Fruit fly (Drosophila melanogaster) whole organism, embryonic: ENCODE data around the gene cindr.
A peak's percentile ranks its signal among the peaks of the same experiment; 100 is the strongest.

Experiments
- Blimp-1 ChIP-seq: fragments of 200-800 bp; sonication (Bioruptor generic); optimal IDR thresholded peaks from 3 replicates; lab custom pipeline; 2018; ENCODE audit warnings: missing biosample characterization, missing genetic modification characterization, mild to moderate bottlenecking, moderate library complexity, missing genetic modification reagents
- BtbVII ChIP-seq: fragments of 200-800 bp; sonication (Bioruptor generic); optimal IDR thresholded peaks from 3 replicates; lab custom pipeline; 2017; ENCODE audit warnings: missing biosample characterization, mild to moderate bottlenecking, missing genetic modification characterization
- CG10267 ChIP-seq: fragments of 200-800 bp; sonication (Bioruptor generic); optimal IDR thresholded peaks from 2 replicates; lab custom pipeline; 2018; ENCODE audit warnings: missing biosample characterization, mild to moderate bottlenecking, missing genetic modification characterization, moderate library complexity
- CG10366 ChIP-seq: fragments of 200-800 bp; sonication (Bioruptor generic); IDR thresholded peaks from 2 replicates; pipeline ENCODE4 v1.3.6; 2022; ENCODE audit warnings: missing biosample characterization, missing genetic modification characterization
- CG10959 ChIP-seq: fragments of 200-800 bp; sonication (Bioruptor generic); IDR thresholded peaks from 2 replicates; pipeline ENCODE4 v1.3.6; 2022; ENCODE audit warnings: missing biosample characterization, missing genetic modification characterization
- CG12104 ChIP-seq: fragments of 200-800 bp; sonication (Bioruptor generic); optimal IDR thresholded peaks from 3 replicates; lab custom pipeline; 2016; ENCODE audit warnings: missing biosample characterization, missing genetic modification characterization
- CG14441 ChIP-seq: fragments of 200-800 bp; sonication (Bioruptor generic); IDR thresholded peaks from 2 replicates; pipeline ENCODE4 v1.3.6; 2022; ENCODE audit warnings: missing biosample characterization, missing genetic modification characterization
- CG14965 ChIP-seq: fragments of 200-800 bp; sonication (Bioruptor generic); optimal IDR thresholded peaks from 2 replicates; lab custom pipeline; 2016; ENCODE audit warnings: missing biosample characterization, missing genetic modification characterization, borderline replicate concordance
- CG17385 ChIP-seq: fragments of 200-800 bp; sonication (Bioruptor generic); optimal IDR thresholded peaks from 3 replicates; lab custom pipeline; 2018; ENCODE audit warnings: missing biosample characterization, mild to moderate bottlenecking, missing genetic modification characterization
- CG17829 ChIP-seq: fragments of 200-800 bp; optimal IDR thresholded peaks from 2 replicates; lab custom pipeline; 2019; ENCODE audit warnings: missing biosample characterization, mild to moderate bottlenecking, missing genetic modification characterization, moderate library complexity
- CG42726 ChIP-seq: fragments of 200-800 bp; sonication (Bioruptor generic); IDR thresholded peaks from 2 replicates; pipeline ENCODE4 v1.3.6; 2022; ENCODE audit warnings: missing biosample characterization, missing genetic modification characterization; ENCODE audit not compliant: partially characterized antibody
- CG4854 ChIP-seq: fragments of 200-800 bp; sonication (Bioruptor generic); optimal IDR thresholded peaks from 2 replicates; lab custom pipeline; 2016; ENCODE audit warnings: missing biosample characterization, missing genetic modification characterization, inconsistent platforms
- CG6254 ChIP-seq: fragments of 200-800 bp; sonication (Bioruptor generic); optimal IDR thresholded peaks from 3 replicates; lab custom pipeline; 2017; ENCODE audit warnings: mild to moderate bottlenecking, missing biosample characterization, missing genetic modification reagents, missing genetic modification characterization
- CG7372 ChIP-seq: fragments of 200-800 bp; sonication (Bioruptor generic); IDR thresholded peaks from 2 replicates; pipeline ENCODE4 v1.3.6; 2022; ENCODE audit warnings: missing biosample characterization, missing genetic modification characterization
- CG8388 ChIP-seq: fragments of 200-800 bp; sonication (Bioruptor generic); optimal IDR thresholded peaks from 2 replicates; lab custom pipeline; 2019; ENCODE audit warnings: missing biosample characterization, mild to moderate bottlenecking, missing genetic modification characterization, moderate library complexity
- CkIIα-i1 ChIP-seq: fragments of 200-800 bp; sonication (Bioruptor generic); IDR thresholded peaks from 2 replicates; pipeline ENCODE4 v1.3.6; 2022; ENCODE audit warnings: missing biosample characterization, missing genetic modification characterization
- Dek ChIP-seq: fragments of 200-800 bp; sonication (Bioruptor generic); optimal IDR thresholded peaks from 3 replicates; lab custom pipeline; 2019; ENCODE audit warnings: missing biosample characterization, mild to moderate bottlenecking, missing genetic modification characterization, moderate library complexity
- Ets65A ChIP-seq: fragments of 200-800 bp; sonication (Bioruptor generic); peaks from one replicate; lab custom pipeline; 2016; ENCODE audit warnings: missing biosample characterization, missing genetic modification characterization
- HLH54F ChIP-seq: fragments of 200-800 bp; sonication (Bioruptor generic); optimal IDR thresholded peaks from 3 replicates; lab custom pipeline; 2016; ENCODE audit warnings: missing biosample characterization, missing genetic modification characterization
- HLHmδ ChIP-seq: fragments of 200-800 bp; sonication (Bioruptor generic); optimal IDR thresholded peaks from 2 replicates; lab custom pipeline; 2018; ENCODE audit warnings: missing biosample characterization, mild to moderate bottlenecking, missing genetic modification characterization, moderate library complexity
- MTF-1 ChIP-seq: fragments of 200-800 bp; sonication (Bioruptor generic); optimal IDR thresholded peaks from 2 replicates; lab custom pipeline; 2018; ENCODE audit warnings: missing biosample characterization, mild to moderate bottlenecking, missing genetic modification characterization, borderline replicate concordance
- Mes4 ChIP-seq: fragments of 200-800 bp; sonication (Bioruptor generic); optimal IDR thresholded peaks from 2 replicates; lab custom pipeline; 2016; ENCODE audit warnings: missing biosample characterization, missing genetic modification characterization
- Rfx ChIP-seq: fragments of 200-800 bp; sonication (Bioruptor generic); IDR thresholded peaks from 2 replicates; pipeline ENCODE4 v1.3.6; 2022; ENCODE audit warnings: missing biosample characterization, missing genetic modification characterization
- Six4 ChIP-seq: fragments of 200-800 bp; sonication (Bioruptor generic); optimal IDR thresholded peaks from 2 replicates; lab custom pipeline; 2016; ENCODE audit warnings: missing biosample characterization, missing genetic modification characterization
- Xrp1 ChIP-seq: fragments of 200-800 bp; sonication (Bioruptor generic); IDR thresholded peaks from 2 replicates; pipeline ENCODE4 v1.3.6; 2022; ENCODE audit warnings: missing biosample characterization, missing genetic modification characterization
- bbx ChIP-seq: fragments of 200-800 bp; sonication (Bioruptor generic); IDR thresholded peaks from 2 replicates; pipeline ENCODE4 v1.3.6; 2022; ENCODE audit warnings: missing biosample characterization, missing genetic modification characterization; ENCODE audit not compliant: partially characterized antibody
- bsh ChIP-seq, 2 experiments: fragments of 200-800 bp; sonication (Bioruptor generic); optimal IDR thresholded peaks; 2 replicates each; lab custom pipeline; 2017 to 2018; ENCODE audit warnings: mild to moderate bottlenecking in 2 of 2, missing biosample characterization in 2 of 2, missing genetic modification characterization in 2 of 2, moderate library complexity in 1 of 2
- chif ChIP-seq, 2 experiments: fragments of 200-800 bp; sonication (Bioruptor generic); optimal IDR thresholded peaks; 3 replicates each; lab custom pipeline; 2016; ENCODE audit warnings: missing biosample characterization in 2 of 2, missing genetic modification characterization in 2 of 2
- chn ChIP-seq: fragments of 200-800 bp; sonication (Bioruptor generic); optimal IDR thresholded peaks from 2 replicates; lab custom pipeline; 2016; ENCODE audit warnings: missing biosample characterization, missing genetic modification characterization
- fu2 ChIP-seq: fragments of 200-800 bp; sonication (Bioruptor generic); optimal IDR thresholded peaks from 2 replicates; lab custom pipeline; 2016; ENCODE audit warnings: missing biosample characterization, missing genetic modification characterization
- hb ChIP-seq: fragments of 200-800 bp; sonication (Bioruptor generic); IDR thresholded peaks from 3 replicates; pipeline ENCODE4 v1.3.6; 2022; ENCODE audit warnings: missing biosample characterization, missing genetic modification characterization; ENCODE audit not compliant: partially characterized antibody
- hbn ChIP-seq: fragments of 200-800 bp; sonication (Bioruptor generic); IDR thresholded peaks from 2 replicates; pipeline ENCODE4 v1.3.6; 2022; ENCODE audit warnings: missing biosample characterization, missing genetic modification characterization; ENCODE audit not compliant: partially characterized antibody
- lab ChIP-seq: fragments of 200-800 bp; sonication (Bioruptor generic); optimal IDR thresholded peaks from 3 replicates; lab custom pipeline; 2017; ENCODE audit warnings: missing biosample characterization, missing genetic modification characterization, mild to moderate bottlenecking, moderate library complexity, missing genetic modification reagents
- nerfin-2 ChIP-seq: fragments of 200-800 bp; sonication (Bioruptor generic); IDR thresholded peaks from 2 replicates; pipeline ENCODE4 v1.3.6; 2022; ENCODE audit warnings: missing biosample characterization, missing genetic modification characterization; ENCODE audit not compliant: partially characterized antibody
- prd ChIP-seq, 3 experiments: fragments of >200 bp in 2 of 3; fragments of 200-800 bp in 1 of 3; sonication (Bioruptor generic) in 1 of 3; optimal IDR thresholded peaks in 2 of 3; IDR thresholded peaks in 1 of 3; 2 replicates in 2 of 3; 3 replicates in 1 of 3; pipeline versions ENCODE4 v1.3.6 to Lab custom; 2017 to 2022; ENCODE audit warnings: missing biosample characterization in 1 of 3, missing genetic modification characterization in 1 of 3
- row ChIP-seq: fragments of 200-800 bp; sonication (Bioruptor generic); IDR thresholded peaks from 3 replicates; pipeline ENCODE4 v1.3.6; 2022; ENCODE audit warnings: missing biosample characterization, missing genetic modification characterization
- sima ChIP-seq: fragments of 200-800 bp; sonication (Bioruptor generic); optimal IDR thresholded peaks from 2 replicates; lab custom pipeline; 2016; ENCODE audit warnings: missing biosample characterization, missing genetic modification characterization
- slou ChIP-seq: fragments of 200-800 bp; sonication (Bioruptor generic); optimal IDR thresholded peaks from 3 replicates; lab custom pipeline; 2016; ENCODE audit warnings: missing biosample characterization, missing genetic modification characterization
- sob ChIP-seq: fragments of 200-800 bp; sonication (Bioruptor generic); IDR thresholded peaks from 2 replicates; pipeline ENCODE4 v1.3.6; 2022; ENCODE audit warnings: missing biosample characterization, missing genetic modification characterization
- sqz ChIP-seq: fragments of 200-800 bp; sonication (Bioruptor generic); optimal IDR thresholded peaks from 3 replicates; lab custom pipeline; 2018; ENCODE audit warnings: missing biosample characterization, mild to moderate bottlenecking, missing genetic modification characterization
- sr ChIP-seq: fragments of 200-800 bp; sonication (Bioruptor generic); IDR thresholded peaks from 3 replicates; pipeline ENCODE4 v1.3.6; 2022; ENCODE audit warnings: missing biosample characterization, missing genetic modification characterization
- stwl ChIP-seq: fragments of 200-800 bp; sonication (Bioruptor generic); optimal IDR thresholded peaks from 3 replicates; lab custom pipeline; 2018; ENCODE audit warnings: missing biosample characterization, mild to moderate bottlenecking, missing genetic modification characterization, moderate library complexity
- tap ChIP-seq: fragments of 200-800 bp; optimal IDR thresholded peaks from 3 replicates; lab custom pipeline; 2019; ENCODE audit warnings: missing biosample characterization, mild to moderate bottlenecking, missing genetic modification characterization, moderate library complexity
- tin ChIP-seq: fragments of 200-800 bp; sonication (Bioruptor generic); optimal IDR thresholded peaks from 3 replicates; lab custom pipeline; 2016; ENCODE audit warnings: missing biosample characterization, missing genetic modification characterization
- tll ChIP-seq, 2 experiments: fragments of 200-800 bp in 1 of 2; fragments of >200 bp in 1 of 2; sonication (Bioruptor generic) in 1 of 2; optimal IDR thresholded peaks; 2 replicates each; lab custom pipeline; 2017 to 2019; ENCODE audit warnings: missing biosample characterization in 2 of 2, missing genetic modification characterization in 2 of 2, mild to moderate bottlenecking in 1 of 2, moderate library complexity in 1 of 2
- trem ChIP-seq: fragments of 200-800 bp; optimal IDR thresholded peaks from 3 replicates; lab custom pipeline; 2019; ENCODE audit warnings: missing biosample characterization, mild to moderate bottlenecking, missing genetic modification characterization, moderate library complexity
- ttk ChIP-seq: fragments of 200-800 bp; sonication (Bioruptor generic); IDR thresholded peaks from 2 replicates; pipeline ENCODE4 v2.1.2; 2022; ENCODE audit warnings: missing biosample characterization, missing genetic modification characterization
- vfl ChIP-seq: fragments of 200-800 bp; sonication (Bioruptor generic); optimal IDR thresholded peaks from 2 replicates; lab custom pipeline; 2016; ENCODE audit warnings: missing biosample characterization, missing genetic modification characterization
- zfh1 ChIP-seq: fragments of 200-800 bp; sonication (Bioruptor generic); IDR thresholded peaks from 3 replicates; pipeline ENCODE4 v1.3.6; 2022; ENCODE audit warnings: missing biosample characterization, missing genetic modification characterization

Gene cindr

DNA sequence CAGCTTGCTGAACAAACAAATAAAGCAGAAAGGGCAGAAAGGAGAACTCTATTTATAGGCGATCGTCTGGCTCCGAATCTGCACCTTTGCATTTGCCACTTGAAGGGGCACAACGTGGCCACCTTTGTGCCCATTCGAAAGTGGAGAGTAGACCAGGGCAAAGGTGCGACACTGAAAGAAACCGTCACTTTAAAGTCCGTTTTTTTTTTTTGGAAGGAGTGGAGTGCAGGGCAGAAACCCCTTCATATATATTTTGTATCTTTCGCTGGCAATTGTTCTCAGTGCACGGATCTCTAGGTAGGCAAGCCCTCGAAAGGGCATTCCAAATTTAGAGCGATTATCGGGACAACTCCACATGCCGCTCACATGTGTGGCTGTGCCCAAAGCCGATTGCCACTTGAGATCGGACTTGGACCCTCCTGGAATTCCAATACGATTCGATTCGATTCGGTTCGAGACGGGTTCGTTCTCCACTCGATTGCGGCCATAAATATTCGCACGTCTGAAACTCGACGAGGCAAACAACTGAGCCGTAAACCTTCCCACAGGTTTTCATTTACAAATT lies 38.3 kb upstream of the cindr start (continued):
- TF ChIP-seq tll (GFP tag; optimal IDR thresholded peaks at IDR 0.05; lab: Kevin White, UChicago) (no peak), sr (no peak), prd (optimal IDR thresholded peaks at IDR 0.05; lab: Kevin White, UChicago) (no peak), prd (GFP tag; IDR thresholded peaks at IDR 0.05; lab: Robert Waterston, UW) (peak; percentile 48; the same call in 2 of the 3 replicates), CG8388 (GFP tag; lab: Kevin White, UChicago) (no peak), row (peak; percentile 50; the same call in 1 of the 3 replicates), vfl (no peak), Ets65A (GFP tag; lab: Kevin White, UChicago) (peak; percentile 28), BtbVII (GFP tag; lab: Kevin White, UChicago) (no peak), tap (tag; lab: Kevin White, UChicago) (no peak), CG14965 (GFP tag; lab: Kevin White, UChicago) (no peak), bbx (GFP tag; lab: Robert Waterston, UW) (no peak), CG17385 (GFP tag; lab: Kevin White, UChicago) (no peak), trem (tag; lab: Kevin White, UChicago) (no peak), CG10366 (GFP tag; lab: Robert Waterston, UW) (no peak), chn (peak; percentile 31), slou (GFP tag; lab: Kevin White, UChicago) (no peak), zfh1 (GFP tag; lab: Robert Waterston, UW) (peak; percentile 35; the same call in 1 of the 3 replicates), Blimp-1 (GFP tag; lab: Kevin White, UChicago) (no peak), nerfin-2 (GFP tag; lab: Robert Waterston, UW) (no peak), fu2 (GFP tag; lab: Kevin White, UChicago) (no peak), CG10959 (GFP tag; lab: Robert Waterston, UW) (0 out of 2 replicates have a peak, but pooled peaks have one; percentile 20), hb (GFP tag; lab: Robert Waterston, UW) (no peak), CG6254 (GFP tag; lab: Kevin White, UChicago) (no peak), CG10267 (tag; lab: Kevin White, UChicago) (peak; percentile 0), tin (GFP tag; lab: Kevin White, UChicago) (no peak), Rfx (no peak), sqz (GFP tag; lab: Kevin White, UChicago) (no peak), CG4854 (GFP tag; lab: Kevin White, UChicago) (no peak), ttk (GFP tag; lab: Robert Waterston, UW) (no peak), HLHmδ (GFP tag; lab: Kevin White, UChicago) (no peak), hbn (GFP tag; lab: Robert Waterston, UW) (no peak), chif (GFP tag; optimal IDR thresholded peaks at IDR 0.05; lab: Kevin White, UChicago) (peak in 1 of 2 experiments; percentile 7), sima (GFP tag; lab: Kevin White, UChicago) (no peak), CkIIα-i1 (GFP tag; lab: Robert Waterston, UW) (no peak), Dek (tag; lab: Kevin White, UChicago) (no peak), CG17829 (tag; lab: Kevin White, UChicago) (peak; percentile 2), MTF-1 (GFP tag; lab: Kevin White, UChicago) (no peak), Xrp1 (peak; percentile 61), CG42726 (GFP tag; lab: Robert Waterston, UW) (no peak), Mes4 (GFP tag; lab: Kevin White, UChicago) (no peak), lab (GFP tag; lab: Kevin White, UChicago) (no peak), Six4 (peak; percentile 5), sob (no peak), CG7372 (GFP tag; lab: Robert Waterston, UW) (no peak), CG14441 (GFP tag; lab: Robert Waterston, UW) (no peak), stwl (no peak), bsh (GFP tag; optimal IDR thresholded peaks at IDR 0.05; lab: Kevin White, UChicago) (peak in 1 of 2 experiments; percentile 26), HLH54F (GFP tag; lab: Kevin White, UChicago) (no peak), CG12104 (GFP tag; lab: Kevin White, UChicago) (no peak)
